Worm (Caenorhabditis elegans): Measurements from ENCODE around the gene F25B5.6.
A peak's percentile ranks its signal among the peaks of the same experiment; 100 is the strongest.

F25B5.6 gene

ce11 chrIII:5953913-5954290, 5.4 kb upstream of the F25B5.6 start:
- TF ChIP-seq mxl-3 (GFP tag; optimal IDR thresholded peaks at IDR 0.05) (no peak), set-16 (GFP tag; IDR thresholded peaks at IDR 0.05) (peak; percentile 95), nhr-237 (tag; optimal IDR thresholded peaks at IDR 0.05) (no peak), zfp-3 (GFP tag; conservative IDR thresholded peaks at IDR 0.05) (no peak), unc-62 (GFP tag; optimal IDR thresholded peaks at IDR 0.05 in 1 of 2) (peak in 1 of 2 experiments; percentile 68), unc-62 (tag; optimal IDR thresholded peaks at IDR 0.05) (no peak), duxl-1 (tag; optimal IDR thresholded peaks at IDR 0.05; ENCODE audit: poor library complexity) (no peak), cey-2 (tag; optimal IDR thresholded peaks at IDR 0.05; ENCODE audit: borderline replicate concordance, insufficient read depth) (no peak), Y48G9A.11 (GFP tag; IDR thresholded peaks at IDR 0.05) (no peak), madf-5 (GFP tag; IDR thresholded peaks at IDR 0.05) (no peak), egl-43 (GFP tag; IDR thresholded peaks at IDR 0.05) (0 out of 2 replicates have a peak, but pooled peaks have one; percentile 26), lin-13 (GFP tag; optimal IDR thresholded peaks at IDR 0.05) (no peak), zip-2 (tag; optimal IDR thresholded peaks at IDR 0.05) (no peak), hmg-1.1 (GFP tag; IDR thresholded peaks at IDR 0.05) (no peak), nhr-6 (tag; optimal IDR thresholded peaks at IDR 0.05) (no peak), dmd-6 (GFP tag; IDR thresholded peaks at IDR 0.05) (no peak), nhr-42 (GFP tag; IDR thresholded peaks at IDR 0.05) (no peak), php-3 (GFP tag; IDR thresholded peaks at IDR 0.05) (no peak)

ce11 chrIII:5953041-5953912, 4.7 kb upstream of the F25B5.6 start:
- TF ChIP-seq vab-7 (GFP tag; IDR thresholded peaks at IDR 0.05) (no peak), F49E8.2 (tag; optimal IDR thresholded peaks at IDR 0.05; ENCODE audit: borderline replicate concordance) (no peak), arid-1 (GFP tag; conservative IDR thresholded peaks at IDR 0.05) (peak; percentile 47; the same call in 1 of the 2 replicates), daf-12 (tag; optimal IDR thresholded peaks at IDR 0.05) (no peak), set-16 (GFP tag; IDR thresholded peaks at IDR 0.05) (no peak), dmd-9 (GFP tag; IDR thresholded peaks at IDR 0.05) (no peak), spr-3 (GFP tag; optimal IDR thresholded peaks at IDR 0.05) (no peak), zip-11 (GFP tag; IDR thresholded peaks at IDR 0.05) (no peak), D1046.2 (GFP tag; IDR thresholded peaks at IDR 0.05) (no peak), dmd-8 (GFP tag; IDR thresholded peaks at IDR 0.05) (no peak), unc-62 (GFP tag; optimal IDR thresholded peaks at IDR 0.05 in 1 of 2) (no peak), unc-62 (tag; optimal IDR thresholded peaks at IDR 0.05) (no peak), sdz-12 (GFP tag; optimal IDR thresholded peaks at IDR 0.05) (no peak), spr-1 (tag; optimal IDR thresholded peaks at IDR 0.05) (peak; percentile 20), lin-15B (tag; optimal IDR thresholded peaks at IDR 0.05) (no peak), hlh-30 (tag; optimal IDR thresholded peaks at IDR 0.05; ENCODE audit: insufficient read depth) (peak; percentile 27), F37D6.2 (tag; optimal IDR thresholded peaks at IDR 0.05) (no peak), nhr-11 (tag; optimal IDR thresholded peaks at IDR 0.05) (no peak), zip-2 (tag; optimal IDR thresholded peaks at IDR 0.05) (no peak), ceh-44 (GFP tag; IDR thresholded peaks at IDR 0.05) (no peak), nhr-28 (tag; optimal IDR thresholded peaks at IDR 0.05) (no peak), gei-8 (GFP tag; optimal IDR thresholded peaks at IDR 0.05) (peak; percentile 2), aha-1 (tag) (peak; percentile 73), skn-1 (tag; optimal IDR thresholded peaks at IDR 0.05) (no peak), zfp-3 (GFP tag; conservative IDR thresholded peaks at IDR 0.05) (peak; percentile 78; the same call in 1 of the 2 replicates), nhr-42 (GFP tag; IDR thresholded peaks at IDR 0.05) (no peak), tag-97 (GFP tag; IDR thresholded peaks at IDR 0.05) (no peak), zfp-2 (tag; optimal IDR thresholded peaks at IDR 0.05) (no peak), egl-27 (tag; optimal IDR thresholded peaks at IDR 0.05) (no peak), egl-43 (GFP tag; IDR thresholded peaks at IDR 0.05) (peak; percentile 59; the same call in 1 of the 2 replicates), nhr-77 (tag; optimal IDR thresholded peaks at IDR 0.05) (peak; percentile 17), madf-9 (GFP tag; conservative IDR thresholded peaks at IDR 0.05) (no peak), snpc-4 (tag; optimal IDR thresholded peaks at IDR 0.05) (no peak), ZK546.5 (tag; optimal IDR thresholded peaks at IDR 0.05) (no peak), daf-19 (GFP tag; conservative IDR thresholded peaks at IDR 0.05) (no peak), nhr-102 (tag; optimal IDR thresholded peaks at IDR 0.05) (peak; percentile 75), ces-1 (GFP tag; optimal IDR thresholded peaks at IDR 0.05) (no peak)
